Worm (Caenorhabditis elegans) whole organism, L3 larva: ENCODE results near the gene epg-4.

ENCODE experiments used
- R02D3.7 ChIP-seq: fragments of 150-350 bp; optimal IDR thresholded peaks from 2 replicates; lab custom pipeline; 2014; ENCODE audit warnings: missing biosample characterization, missing genetic modification characterization
- ZK546.5 ChIP-seq: sonication (generic microtip); optimal IDR thresholded peaks from 2 replicates; lab custom pipeline; 2017; ENCODE audit warnings: missing biosample characterization, missing genetic modification characterization
- aly-2 ChIP-seq: fragments of 150-350 bp; optimal IDR thresholded peaks from 2 replicates; lab custom pipeline; 2014; ENCODE audit warnings: missing biosample characterization, missing genetic modification characterization
- ama-1 ChIP-seq: fragments of 150-350 bp; optimal IDR thresholded peaks from 2 replicates; lab custom pipeline; 2018
- ceh-16 ChIP-seq: sonication (generic microtip); optimal IDR thresholded peaks from 2 replicates; lab custom pipeline; 2017; ENCODE audit warnings: missing biosample characterization, missing genetic modification characterization
- ceh-28 ChIP-seq: fragments of 150-350 bp; optimal IDR thresholded peaks from 2 replicates; lab custom pipeline; 2014; ENCODE audit warnings: missing biosample characterization, missing genetic modification reagents, missing genetic modification characterization
- ceh-82 ChIP-seq: fragments of 150-350 bp; optimal IDR thresholded peaks from 2 replicates; lab custom pipeline; 2014; ENCODE audit warnings: missing biosample characterization, missing genetic modification characterization
- ceh-9 ChIP-seq: sonication (generic microtip); optimal IDR thresholded peaks from 2 replicates; lab custom pipeline; 2018; ENCODE audit warnings: missing biosample characterization, missing genetic modification characterization
- daf-12 ChIP-seq: fragments of 150-350 bp; optimal IDR thresholded peaks from 2 replicates; lab custom pipeline; 2014; ENCODE audit warnings: missing biosample characterization, missing genetic modification reagents, missing genetic modification characterization
- egl-27 ChIP-seq: sonication (generic microtip); optimal IDR thresholded peaks from 4 replicates; lab custom pipeline; 2017; ENCODE audit warnings: missing biosample characterization, missing genetic modification reagents, missing genetic modification characterization
- egl-5 ChIP-seq: fragments of 150-350 bp; optimal IDR thresholded peaks from 2 replicates; lab custom pipeline; 2017; ENCODE audit warnings: missing biosample characterization, missing genetic modification reagents, missing genetic modification characterization, inconsistent platforms
- elt-1 ChIP-seq: fragments of 150-350 bp; optimal IDR thresholded peaks from 2 replicates; lab custom pipeline; 2014; ENCODE audit warnings: missing biosample characterization, missing genetic modification characterization
- elt-2 ChIP-seq: sonication (generic microtip); optimal IDR thresholded peaks from 2 replicates; lab custom pipeline; 2016; ENCODE audit warnings: missing genetic modification reagents, mild to moderate bottlenecking, missing genetic modification characterization, missing compliant biosample characterization
- elt-3 ChIP-seq, 3 experiments: fragments of 150-350 bp in 1 of 3; sonication (generic microtip) in 2 of 3; optimal IDR thresholded peaks; 2 replicates in 2 of 3; 4 replicates in 1 of 3; lab custom pipeline; 2014 to 2017; ENCODE audit warnings: missing biosample characterization in 3 of 3, missing genetic modification characterization in 3 of 3
- eor-1 ChIP-seq, 2 experiments: fragments of 150-350 bp; optimal IDR thresholded peaks; 2 replicates each; lab custom pipeline; 2014 to 2018; ENCODE audit warnings: missing biosample characterization in 2 of 2, missing genetic modification characterization in 2 of 2
- fkh-10 ChIP-seq: sonication (generic microtip); optimal IDR thresholded peaks from 2 replicates; lab custom pipeline; 2017; ENCODE audit warnings: missing biosample characterization, missing genetic modification reagents, missing genetic modification characterization
- fkh-2 ChIP-seq: fragments of 150-350 bp; optimal IDR thresholded peaks from 2 replicates; lab custom pipeline; 2014; ENCODE audit warnings: missing biosample characterization, missing genetic modification reagents, missing genetic modification characterization
- fos-1 ChIP-seq: fragments of 150-350 bp; optimal IDR thresholded peaks from 2 replicates; lab custom pipeline; 2014; ENCODE audit warnings: missing biosample characterization, missing genetic modification characterization
- hmg-11 ChIP-seq: sonication (generic microtip); optimal IDR thresholded peaks from 2 replicates; lab custom pipeline; 2016; ENCODE audit warnings: missing genetic modification characterization, missing compliant biosample characterization
- jun-1 ChIP-seq: fragments of 150-350 bp; optimal IDR thresholded peaks from 2 replicates; lab custom pipeline; 2014; ENCODE audit warnings: missing biosample characterization, missing genetic modification reagents, missing genetic modification characterization
- lin-15B ChIP-seq: fragments of 150-350 bp; optimal IDR thresholded peaks from 2 replicates; lab custom pipeline; 2014; ENCODE audit warnings: missing biosample characterization, missing genetic modification characterization
- lin-39 ChIP-seq: fragments of 150-350 bp; optimal IDR thresholded peaks from 2 replicates; lab custom pipeline; 2018; ENCODE audit warnings: missing biosample characterization, missing genetic modification reagents, missing genetic modification characterization
- lsy-12 ChIP-seq: sonication (generic microtip); optimal IDR thresholded peaks from 2 replicates; lab custom pipeline; 2016; ENCODE audit warnings: mild to moderate bottlenecking, missing genetic modification characterization, missing compliant biosample characterization
- mdl-1 ChIP-seq: fragments of 150-350 bp; optimal IDR thresholded peaks from 2 replicates; lab custom pipeline; 2014; ENCODE audit warnings: missing biosample characterization, missing genetic modification characterization
- mml-1 ChIP-seq: fragments of 150-350 bp; sonication (generic microtip); optimal IDR thresholded peaks from 3 replicates; lab custom pipeline; 2014; ENCODE audit warnings: missing biosample characterization, missing genetic modification characterization
- nfya-1 ChIP-seq: sonication (generic microtip); optimal IDR thresholded peaks from 2 replicates; lab custom pipeline; 2017; ENCODE audit warnings: missing genetic modification characterization, mild to moderate bottlenecking, missing compliant biosample characterization, antibody characterized with exemption, moderate library complexity; ENCODE audit not compliant: insufficient read depth
- nhr-11 ChIP-seq: fragments of 150-350 bp; optimal IDR thresholded peaks from 2 replicates; lab custom pipeline; 2014; ENCODE audit warnings: missing biosample characterization, missing genetic modification characterization
- nhr-12 ChIP-seq: fragments of 150-350 bp; optimal IDR thresholded peaks from 2 replicates; lab custom pipeline; 2014; ENCODE audit warnings: missing biosample characterization, missing genetic modification characterization
- nhr-23 ChIP-seq: fragments of 150-350 bp; optimal IDR thresholded peaks from 2 replicates; lab custom pipeline; 2014; ENCODE audit warnings: missing biosample characterization, missing genetic modification reagents, missing genetic modification characterization
- nhr-237 ChIP-seq: fragments of 150-350 bp; optimal IDR thresholded peaks from 2 replicates; lab custom pipeline; 2014; ENCODE audit warnings: missing biosample characterization, missing genetic modification characterization
- nhr-25 ChIP-seq: sonication (generic microtip); optimal IDR thresholded peaks from 2 replicates; lab custom pipeline; 2017; ENCODE audit warnings: missing biosample characterization, missing genetic modification characterization
- nhr-28 ChIP-seq: fragments of 150-350 bp; optimal IDR thresholded peaks from 2 replicates; lab custom pipeline; 2014; ENCODE audit warnings: missing biosample characterization, missing genetic modification characterization
- nhr-43 ChIP-seq: sonication (generic microtip); optimal IDR thresholded peaks from 2 replicates; lab custom pipeline; 2016; ENCODE audit warnings: mild to moderate bottlenecking, missing genetic modification characterization, missing compliant biosample characterization; ENCODE audit not compliant: poor library complexity, severe bottlenecking
- nhr-67 ChIP-seq: fragments of 150-350 bp; optimal IDR thresholded peaks from 2 replicates; lab custom pipeline; 2014; ENCODE audit warnings: missing biosample characterization, missing genetic modification characterization
- nhr-76 ChIP-seq: fragments of 150-350 bp; sonication (generic microtip); optimal IDR thresholded peaks from 5 replicates; lab custom pipeline; 2014; ENCODE audit warnings: missing biosample characterization, missing genetic modification characterization
- nhr-77 ChIP-seq: fragments of 150-350 bp; optimal IDR thresholded peaks from 2 replicates; lab custom pipeline; 2014; ENCODE audit warnings: missing biosample characterization, missing genetic modification characterization
- pha-4 ChIP-seq: fragments of 150-350 bp; optimal IDR thresholded peaks from 2 replicates; lab custom pipeline; 2014; ENCODE audit warnings: missing biosample characterization, missing genetic modification reagents, missing genetic modification characterization
- pqm-1 ChIP-seq: fragments of 150-350 bp; optimal IDR thresholded peaks from 2 replicates; lab custom pipeline; 2017; ENCODE audit warnings: missing biosample characterization, missing genetic modification characterization, inconsistent platforms
- sea-2 ChIP-seq: fragments of 150-350 bp; sonication (generic microtip); optimal IDR thresholded peaks from 4 replicates; lab custom pipeline; 2014; ENCODE audit warnings: missing biosample characterization, missing genetic modification reagents, missing genetic modification characterization
- skn-1 ChIP-seq: fragments of 150-350 bp; optimal IDR thresholded peaks from 2 replicates; lab custom pipeline; 2014; ENCODE audit warnings: missing biosample characterization, missing genetic modification characterization
- snpc-4 ChIP-seq: fragments of 150-350 bp; optimal IDR thresholded peaks from 2 replicates; lab custom pipeline; 2014; ENCODE audit warnings: missing biosample characterization, missing genetic modification characterization
- tbx-2 ChIP-seq: sonication (generic microtip); optimal IDR thresholded peaks from 2 replicates; lab custom pipeline; 2016; ENCODE audit warnings: mild to moderate bottlenecking, missing genetic modification characterization, missing compliant biosample characterization
- unc-39 ChIP-seq: sonication (generic microtip); optimal IDR thresholded peaks from 4 replicates; lab custom pipeline; 2017; ENCODE audit warnings: missing biosample characterization, missing genetic modification characterization
- unc-62 ChIP-seq: fragments of 150-350 bp; sonication (generic microtip); optimal IDR thresholded peaks from 4 replicates; lab custom pipeline; 2014; ENCODE audit warnings: missing biosample characterization, missing genetic modification reagents, missing genetic modification characterization
- zag-1 ChIP-seq: fragments of 150-350 bp; optimal IDR thresholded peaks from 2 replicates; lab custom pipeline; 2014; ENCODE audit warnings: missing biosample characterization, missing genetic modification characterization
- ztf-11 ChIP-seq: fragments of 150-350 bp; optimal IDR thresholded peaks from 2 replicates; lab custom pipeline; 2014; ENCODE audit warnings: missing biosample characterization, missing genetic modification characterization
- ztf-4 ChIP-seq: fragments of 150-350 bp; optimal IDR thresholded peaks from 2 replicates; lab custom pipeline; 2014; ENCODE audit warnings: missing biosample characterization, missing genetic modification characterization

The epg-4 gene

DNA sequence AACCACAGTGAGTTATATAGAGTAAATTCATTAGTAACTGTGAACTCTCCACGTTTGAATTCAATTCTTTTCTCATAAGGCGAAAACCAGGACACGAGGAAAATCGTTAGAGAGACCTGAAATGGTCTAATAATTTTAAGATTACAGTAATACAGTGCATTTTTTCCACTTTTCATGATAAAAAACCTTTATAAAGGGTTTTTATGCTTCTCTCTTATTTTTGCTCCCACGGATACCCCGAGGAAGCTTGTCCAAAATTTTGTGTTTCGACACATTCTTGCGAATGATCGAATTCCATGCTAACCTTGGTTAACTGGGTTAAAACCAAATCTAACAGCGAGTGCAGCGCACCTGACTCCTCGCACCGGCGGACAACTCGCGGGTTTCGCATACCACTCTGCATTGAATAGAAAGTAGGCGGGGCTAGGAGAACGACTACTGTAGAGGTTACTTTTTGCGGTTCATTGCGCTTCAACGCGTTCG, 41.7 kb upstream of the epg-4 start:
- TF ChIP-seq mdl-1 (tag; lab: Kevin White, UChicago) (no peak), nhr-76 (no peak), lsy-12 (peak; percentile 20), unc-62 (GFP tag; lab: Kevin White, UChicago) (no peak), ceh-9 (tag; lab: Kevin White, UChicago) (no peak), tbx-2 (tag; lab: Kevin White, UChicago) (peak; percentile 11), nfya-1 (tag; lab: Kevin White, UChicago) (peak; percentile 72), pqm-1 (tag; lab: Kevin White, UChicago) (peak; percentile 4), nhr-67 (tag; lab: Kevin White, UChicago) (no peak), mml-1 (tag; lab: Kevin White, UChicago) (no peak), unc-39 (tag; lab: Kevin White, UChicago) (no peak), nhr-23 (tag; lab: Kevin White, UChicago) (no peak), nhr-11 (tag; lab: Kevin White, UChicago) (no peak), zag-1 (tag; lab: Kevin White, UChicago) (no peak), R02D3.7 (peak; percentile 31), aly-2 (tag; lab: Kevin White, UChicago) (no peak), fkh-2 (tag; lab: Kevin White, UChicago) (no peak), pha-4 (tag; lab: Kevin White, UChicago) (no peak), elt-1 (tag; lab: Kevin White, UChicago) (no peak), egl-27 (tag; lab: Kevin White, UChicago) (no peak), fkh-10 (no peak), nhr-25 (peak; percentile 70), ceh-16 (tag; lab: Kevin White, UChicago) (no peak), ceh-82 (tag; lab: Kevin White, UChicago) (no peak), eor-1 (tag; optimal IDR thresholded peaks at IDR 0.05; lab: Kevin White, UChicago) (no peak), fos-1 (tag; lab: Kevin White, UChicago) (no peak), nhr-77 (no peak), egl-5 (tag; lab: Kevin White, UChicago) (no peak), hmg-11 (tag; lab: Kevin White, UChicago) (no peak), nhr-12 (no peak), ztf-4 (no peak), skn-1 (tag; lab: Kevin White, UChicago) (no peak), lin-15B (tag; lab: Kevin White, UChicago) (no peak), ztf-11 (tag; lab: Kevin White, UChicago) (no peak), snpc-4 (tag; lab: Kevin White, UChicago) (peak; percentile 96), nhr-28 (tag; lab: Kevin White, UChicago) (no peak), jun-1 (tag; lab: Kevin White, UChicago) (no peak), ama-1 (lab: Kevin White, UChicago) (peak; percentile 25), nhr-43 (tag; lab: Kevin White, UChicago) (peak; percentile 43), nhr-237 (tag; lab: Kevin White, UChicago) (no peak), ceh-28 (tag; lab: Kevin White, UChicago) (no peak), ZK546.5 (tag; lab: Kevin White, UChicago) (no peak), elt-3 (tag; optimal IDR thresholded peaks at IDR 0.05; lab: Kevin White, UChicago) (no peak), daf-12 (tag; lab: Kevin White, UChicago) (no peak), lin-39 (tag; lab: Kevin White, UChicago) (no peak), elt-2 (tag; lab: Kevin White, UChicago) (peak; percentile 17), sea-2 (GFP tag; lab: Kevin White, UChicago) (no peak)
